Worm (Caenorhabditis elegans) whole organism, L2 larva: ENCODE data around the gene R09H10.7.

Source experiments
- lin-39 ChIP-seq: fragments of 150-350 bp; optimal IDR thresholded peaks from 2 replicates; lab custom pipeline; 2014; ENCODE audit warnings: missing biosample characterization, missing genetic modification reagents, missing genetic modification characterization
- nhr-10 ChIP-seq: sonication (generic microtip); optimal IDR thresholded peaks from 2 replicates; lab custom pipeline; 2017; ENCODE audit warnings: missing biosample characterization, missing genetic modification characterization
- nhr-23 ChIP-seq: fragments of 150-350 bp; optimal IDR thresholded peaks from 2 replicates; lab custom pipeline; 2014; ENCODE audit warnings: missing biosample characterization, missing genetic modification reagents, missing genetic modification characterization
- nhr-25 ChIP-seq: fragments of 150-350 bp; sonication (generic microtip); optimal IDR thresholded peaks from 3 replicates; lab custom pipeline; 2014; ENCODE audit warnings: missing biosample characterization, missing genetic modification characterization
- unc-62 ChIP-seq: fragments of 150-350 bp; optimal IDR thresholded peaks from 2 replicates; lab custom pipeline; 2014; ENCODE audit warnings: missing biosample characterization, missing genetic modification reagents, missing genetic modification characterization

DNA sequence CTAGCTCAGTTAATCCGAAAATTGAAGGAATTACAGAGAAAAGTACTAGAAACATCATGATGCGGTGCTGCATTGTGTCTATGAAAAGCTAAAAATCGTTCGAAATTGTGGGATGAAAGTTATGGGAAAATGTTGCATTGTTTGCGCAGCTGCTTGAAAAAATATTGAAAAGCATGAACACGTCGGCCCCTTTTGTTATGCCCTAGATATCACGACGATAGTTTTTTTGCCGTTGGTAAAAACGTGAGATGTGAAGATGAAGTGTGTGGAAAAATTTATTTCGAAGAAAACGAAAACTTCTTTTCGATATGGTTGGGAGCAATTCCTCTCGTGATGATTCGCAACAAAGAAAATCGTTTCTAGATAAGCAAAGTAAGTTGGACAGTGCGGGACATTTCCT, 30.3 kb upstream of the R09H10.7 start, which contains the start of the genes C43F9.5 and nkb-2:
- TF ChIP-seq nhr-25 (tag; lab: Kevin White, UChicago), result no peak
- no peak for TF ChIP-seq nhr-23
- TF ChIP-seq nhr-10 (tag; lab: Kevin White, UChicago), result no peak
- no peak for TF ChIP-seq lin-39 (tag; lab: Kevin White, UChicago)
- TF ChIP-seq unc-62 (GFP tag; lab: Kevin White, UChicago), result no peak
